Fruit fly (Drosophila melanogaster) whole organism, prepupa: Measurements from ENCODE around the gene CG13297.

ENCODE experiments used
- CG10669 ChIP-seq: fragments of 200-800 bp; sonication (Bioruptor generic); optimal IDR thresholded peaks from 3 replicates; lab custom pipeline; 2018; ENCODE audit warnings: missing biosample characterization, mild to moderate bottlenecking, missing genetic modification characterization, moderate library complexity
- CG11762 ChIP-seq: fragments of 200-800 bp; sonication (Bioruptor generic); optimal IDR thresholded peaks from 3 replicates; lab custom pipeline; 2016; ENCODE audit warnings: missing biosample characterization, missing genetic modification characterization; ENCODE audit not compliant: insufficient read depth
- CG3032 ChIP-seq: fragments of 200-800 bp; optimal IDR thresholded peaks from 2 replicates; lab custom pipeline; 2019; ENCODE audit warnings: missing biosample characterization, mild to moderate bottlenecking, missing genetic modification characterization, moderate library complexity
- CG6854 ChIP-seq: fragments of 200-800 bp; sonication (Bioruptor generic); optimal IDR thresholded peaks from 2 replicates; lab custom pipeline; 2017; ENCODE audit warnings: missing biosample characterization, mild to moderate bottlenecking, missing genetic modification characterization
- CG7368 ChIP-seq: fragments of 200-800 bp; sonication (Bioruptor generic); optimal IDR thresholded peaks from 3 replicates; lab custom pipeline; 2016; ENCODE audit warnings: missing biosample characterization, missing genetic modification characterization
- CG8319 ChIP-seq: fragments of 200-800 bp; sonication (Bioruptor generic); optimal IDR thresholded peaks from 3 replicates; lab custom pipeline; 2016; ENCODE audit warnings: missing biosample characterization, missing genetic modification characterization
- CG8632 ChIP-seq: fragments of 200-800 bp; sonication (Bioruptor generic); optimal IDR thresholded peaks from 3 replicates; lab custom pipeline; 2016; ENCODE audit warnings: missing biosample characterization, missing genetic modification characterization
- Ets21C ChIP-seq: fragments of 200-800 bp; sonication (Bioruptor generic); optimal IDR thresholded peaks from 3 replicates; lab custom pipeline; 2016; ENCODE audit warnings: missing biosample characterization, missing genetic modification characterization
- Gug ChIP-seq: fragments of 200-800 bp; sonication (Bioruptor generic); IDR thresholded peaks from 2 replicates; pipeline ENCODE4 v1.3.6; 2022; ENCODE audit warnings: missing biosample characterization, missing genetic modification characterization
- Met ChIP-seq: fragments of 200-800 bp; sonication (Bioruptor generic); optimal IDR thresholded peaks from 3 replicates; lab custom pipeline; 2016; ENCODE audit warnings: missing biosample characterization, missing genetic modification characterization
- Smox ChIP-seq: fragments of 200-800 bp; sonication (Bioruptor generic); optimal IDR thresholded peaks from 3 replicates; lab custom pipeline; 2016; ENCODE audit warnings: missing biosample characterization, missing genetic modification characterization
- fd59A ChIP-seq: fragments of 200-800 bp; sonication (Bioruptor generic); optimal IDR thresholded peaks from 2 replicates; lab custom pipeline; 2017; ENCODE audit warnings: missing biosample characterization, mild to moderate bottlenecking, missing genetic modification characterization, missing genetic modification reagents
- salr ChIP-seq, 2 experiments: fragments of 200-800 bp; sonication (Bioruptor generic); optimal IDR thresholded peaks; 3 replicates each; lab custom pipeline; 2016 to 2018; ENCODE audit warnings: missing biosample characterization in 2 of 2, missing genetic modification characterization in 2 of 2, mild to moderate bottlenecking in 1 of 2
- svp ChIP-seq: fragments of 200-800 bp; sonication (Bioruptor generic); peaks from one replicate; lab custom pipeline; 2016; ENCODE audit warnings: missing biosample characterization, missing genetic modification characterization

dm6 chr3L:6188995-6189927, 32.1 kb upstream of the CG13297 start, which contains the start of the genes D19A and CG7386:
- TF ChIP-seq CG10669: no peak
- TF ChIP-seq svp (GFP tag; lab: Kevin White, UChicago): peak; percentile 89
- TF ChIP-seq Met (GFP tag; lab: Kevin White, UChicago): peak; percentile 59
- peak; percentile 1 for TF ChIP-seq fd59A (GFP tag; lab: Kevin White, UChicago)
- no peak for TF ChIP-seq Smox
- TF ChIP-seq Gug (GFP tag; lab: Robert Waterston, UW): peak; percentile 42
- TF ChIP-seq CG6854 (GFP tag; lab: Kevin White, UChicago): no peak
- peak; percentile 32 for TF ChIP-seq CG8632
- peak; percentile 25 for TF ChIP-seq CG11762
- TF ChIP-seq Ets21C (GFP tag; lab: Kevin White, UChicago): peak; percentile 46
- TF ChIP-seq CG8319 (GFP tag; lab: Kevin White, UChicago): no peak
- TF ChIP-seq salr (GFP tag; optimal IDR thresholded peaks at IDR 0.05; lab: Kevin White, UChicago): peak in 1 of 2 experiments; percentile 40
- TF ChIP-seq CG7368 (GFP tag; lab: Kevin White, UChicago): no peak
- TF ChIP-seq CG3032: peak; percentile 42
